Worm (Caenorhabditis elegans) whole organism, early embryonic: Measurements from ENCODE around the gene F28H6.4.

Experiments
- aly-1 ChIP-seq: sonication (generic microtip); optimal IDR thresholded peaks from 2 replicates; lab custom pipeline; 2016; ENCODE audit warnings: missing genetic modification characterization, missing compliant biosample characterization
- ama-1 ChIP-seq: fragments of 150-350 bp; optimal IDR thresholded peaks from 2 replicates; lab custom pipeline; 2014
- ceh-13 ChIP-seq: fragments of 200-800 bp; sonication (Bioruptor generic); optimal IDR thresholded peaks from 2 replicates; lab custom pipeline; 2018; ENCODE audit warnings: mild to moderate bottlenecking, missing genetic modification characterization, missing compliant biosample characterization
- ceh-36 ChIP-seq: sonication (generic microtip); optimal IDR thresholded peaks from 2 replicates; lab custom pipeline; 2016; ENCODE audit warnings: missing genetic modification characterization, inconsistent platforms, missing compliant biosample characterization
- ets-7 ChIP-seq: sonication (generic microtip); optimal IDR thresholded peaks from 2 replicates; lab custom pipeline; 2016; ENCODE audit warnings: missing genotype, missing genetic modification characterization, missing compliant biosample characterization
- flt-1 ChIP-seq: fragments of 200-800 bp; sonication (Bioruptor generic); IDR thresholded peaks from 2 replicates; pipeline ENCODE4 v1.3.6; 2022; ENCODE audit warnings: missing genetic modification characterization, missing compliant biosample characterization
- hnd-1 ChIP-seq: sonication (generic microtip); optimal IDR thresholded peaks from 2 replicates; lab custom pipeline; 2016; ENCODE audit warnings: missing genetic modification characterization, missing compliant biosample characterization

- TF ChIP-seq flt-1 (GFP tag; lab: Robert Waterston, UW) (no peak), ama-1 (lab: Kevin White, UChicago) (no peak), ceh-13 (GFP tag; lab: Kevin White, UChicago) (no peak), ets-7 (tag; lab: Kevin White, UChicago) (no peak), aly-1 (no peak), hnd-1 (tag; lab: Kevin White, UChicago) (no peak), ceh-36 (tag; lab: Kevin White, UChicago) (no peak)
Observed at ce11 chrX:14085208-14085607, 42.5 kb upstream of the F28H6.4 start, which contains the start of gene F16B12.1.
